Worm (Caenorhabditis elegans) whole organism, L3 larva: ENCODE data around the gene dyf-18.
A peak's percentile ranks its signal among the peaks of the same experiment; 100 is the strongest.

Experiments used
- ZK546.5 ChIP-seq: sonication (generic microtip); optimal IDR thresholded peaks from 2 replicates; lab custom pipeline; 2017; ENCODE audit warnings: missing biosample characterization, missing genetic modification characterization
- ama-1 ChIP-seq: fragments of 150-350 bp; optimal IDR thresholded peaks from 2 replicates; lab custom pipeline; 2018
- ceh-28 ChIP-seq: fragments of 150-350 bp; optimal IDR thresholded peaks from 2 replicates; lab custom pipeline; 2014; ENCODE audit warnings: missing biosample characterization, missing genetic modification reagents, missing genetic modification characterization
- ceh-82 ChIP-seq: fragments of 150-350 bp; optimal IDR thresholded peaks from 2 replicates; lab custom pipeline; 2014; ENCODE audit warnings: missing biosample characterization, missing genetic modification characterization
- elt-1 ChIP-seq: fragments of 150-350 bp; optimal IDR thresholded peaks from 2 replicates; lab custom pipeline; 2014; ENCODE audit warnings: missing biosample characterization, missing genetic modification characterization
- elt-2 ChIP-seq: sonication (generic microtip); optimal IDR thresholded peaks from 2 replicates; lab custom pipeline; 2016; ENCODE audit warnings: missing genetic modification reagents, mild to moderate bottlenecking, missing genetic modification characterization, missing compliant biosample characterization
- elt-3 ChIP-seq, 3 experiments: fragments of 150-350 bp in 1 of 3; sonication (generic microtip) in 2 of 3; optimal IDR thresholded peaks; 2 replicates in 2 of 3; 4 replicates in 1 of 3; lab custom pipeline; 2014 to 2017; ENCODE audit warnings: missing biosample characterization in 3 of 3, missing genetic modification characterization in 3 of 3
- fkh-10 ChIP-seq: sonication (generic microtip); optimal IDR thresholded peaks from 2 replicates; lab custom pipeline; 2017; ENCODE audit warnings: missing biosample characterization, missing genetic modification reagents, missing genetic modification characterization
- fos-1 ChIP-seq: fragments of 150-350 bp; optimal IDR thresholded peaks from 2 replicates; lab custom pipeline; 2014; ENCODE audit warnings: missing biosample characterization, missing genetic modification characterization
- hmg-11 ChIP-seq: sonication (generic microtip); optimal IDR thresholded peaks from 2 replicates; lab custom pipeline; 2016; ENCODE audit warnings: missing genetic modification characterization, missing compliant biosample characterization
- lin-15B ChIP-seq: fragments of 150-350 bp; optimal IDR thresholded peaks from 2 replicates; lab custom pipeline; 2014; ENCODE audit warnings: missing biosample characterization, missing genetic modification characterization
- lsy-12 ChIP-seq: sonication (generic microtip); optimal IDR thresholded peaks from 2 replicates; lab custom pipeline; 2016; ENCODE audit warnings: mild to moderate bottlenecking, missing genetic modification characterization, missing compliant biosample characterization
- mdl-1 ChIP-seq: fragments of 150-350 bp; optimal IDR thresholded peaks from 2 replicates; lab custom pipeline; 2014; ENCODE audit warnings: missing biosample characterization, missing genetic modification characterization
- mml-1 ChIP-seq: fragments of 150-350 bp; sonication (generic microtip); optimal IDR thresholded peaks from 3 replicates; lab custom pipeline; 2014; ENCODE audit warnings: missing biosample characterization, missing genetic modification characterization
- nhr-23 ChIP-seq: fragments of 150-350 bp; optimal IDR thresholded peaks from 2 replicates; lab custom pipeline; 2014; ENCODE audit warnings: missing biosample characterization, missing genetic modification reagents, missing genetic modification characterization
- nhr-25 ChIP-seq: sonication (generic microtip); optimal IDR thresholded peaks from 2 replicates; lab custom pipeline; 2017; ENCODE audit warnings: missing biosample characterization, missing genetic modification characterization
- nhr-43 ChIP-seq: sonication (generic microtip); optimal IDR thresholded peaks from 2 replicates; lab custom pipeline; 2016; ENCODE audit warnings: mild to moderate bottlenecking, missing genetic modification characterization, missing compliant biosample characterization; ENCODE audit not compliant: poor library complexity, severe bottlenecking
- nhr-67 ChIP-seq: fragments of 150-350 bp; optimal IDR thresholded peaks from 2 replicates; lab custom pipeline; 2014; ENCODE audit warnings: missing biosample characterization, missing genetic modification characterization
- nhr-76 ChIP-seq: fragments of 150-350 bp; sonication (generic microtip); optimal IDR thresholded peaks from 5 replicates; lab custom pipeline; 2014; ENCODE audit warnings: missing biosample characterization, missing genetic modification characterization
- nhr-77 ChIP-seq: fragments of 150-350 bp; optimal IDR thresholded peaks from 2 replicates; lab custom pipeline; 2014; ENCODE audit warnings: missing biosample characterization, missing genetic modification characterization
- unc-39 ChIP-seq: sonication (generic microtip); optimal IDR thresholded peaks from 4 replicates; lab custom pipeline; 2017; ENCODE audit warnings: missing biosample characterization, missing genetic modification characterization
- unc-62 ChIP-seq: fragments of 150-350 bp; sonication (generic microtip); optimal IDR thresholded peaks from 4 replicates; lab custom pipeline; 2014; ENCODE audit warnings: missing biosample characterization, missing genetic modification reagents, missing genetic modification characterization
- zag-1 ChIP-seq: fragments of 150-350 bp; optimal IDR thresholded peaks from 2 replicates; lab custom pipeline; 2014; ENCODE audit warnings: missing biosample characterization, missing genetic modification characterization
- ztf-11 ChIP-seq: fragments of 150-350 bp; optimal IDR thresholded peaks from 2 replicates; lab custom pipeline; 2014; ENCODE audit warnings: missing biosample characterization, missing genetic modification characterization
- ztf-4 ChIP-seq: fragments of 150-350 bp; optimal IDR thresholded peaks from 2 replicates; lab custom pipeline; 2014; ENCODE audit warnings: missing biosample characterization, missing genetic modification characterization

The dyf-18 gene

ce11 chrIV:11755907-11756306 is 45.1 kb downstream of the dyf-18 start, which contains the start of gene T12A7.9:
TSS of gene T12A7.9 (minus strand) at chrIV:11756007.
- TF ChIP-seq elt-2 (tag; lab: Kevin White, UChicago) (peak; percentile 26), unc-62 (GFP tag; lab: Kevin White, UChicago) (no peak)

ce11 chrIV:11755003-11755402 is 46.0 kb downstream of the dyf-18 start, which contains the start of gene T12A7.10:
TSS of gene T12A7.10 (minus strand) at chrIV:11755103.
- no peak for TF ChIP-seq elt-1
- no peak for TF ChIP-seq nhr-76 (tag; lab: Kevin White, UChicago)
- TF ChIP-seq ceh-82 (tag; lab: Kevin White, UChicago) = no peak
- no peak for TF ChIP-seq nhr-23 (tag; lab: Kevin White, UChicago)
- no peak for TF ChIP-seq nhr-43 (tag; lab: Kevin White, UChicago)
- TF ChIP-seq ztf-11 = no peak
- no peak for TF ChIP-seq mml-1 (tag; lab: Kevin White, UChicago)
- no peak for TF ChIP-seq lsy-12 (tag; lab: Kevin White, UChicago)
- no peak for TF ChIP-seq lin-15B (tag; lab: Kevin White, UChicago)
- TF ChIP-seq ztf-4 (tag; lab: Kevin White, UChicago) = no peak
- TF ChIP-seq zag-1 = no peak

- no peak for TF ChIP-seq nhr-77 (tag; lab: Kevin White, UChicago)
- no peak for TF ChIP-seq ama-1 (lab: Kevin White, UChicago)
- TF ChIP-seq hmg-11 (tag; lab: Kevin White, UChicago) = no peak
- TF ChIP-seq ztf-11 = no peak
- TF ChIP-seq nhr-25 = no peak
- no peak for TF ChIP-seq mdl-1 (tag; lab: Kevin White, UChicago)
- TF ChIP-seq nhr-67 (tag; lab: Kevin White, UChicago) = no peak
- no peak for TF ChIP-seq fos-1 (tag; lab: Kevin White, UChicago)
- TF ChIP-seq unc-39 (tag; lab: Kevin White, UChicago) = no peak
- no peak for TF ChIP-seq fkh-10 (GFP tag; lab: Kevin White, UChicago)
- no peak for TF ChIP-seq elt-3 (tag; optimal IDR thresholded peaks at IDR 0.05; lab: Kevin White, UChicago)
- TF ChIP-seq ceh-82 (tag; lab: Kevin White, UChicago) = no peak
- TF ChIP-seq mml-1 (tag; lab: Kevin White, UChicago) = no peak
- TF ChIP-seq lsy-12 (tag; lab: Kevin White, UChicago) = no peak
- no peak for TF ChIP-seq zag-1
- TF ChIP-seq ceh-28 (tag; lab: Kevin White, UChicago) = no peak
- TF ChIP-seq, all 47 proteins: peak for 0
These were observed 46.6 kb downstream of the dyf-18 start, which contains the start of gene scl-18 for ce11 chrIV:11754328-11754727. TSS of gene scl-18 (minus strand) at chrIV:11754428.

- TF ChIP-seq zag-1 (no peak), unc-39 (tag; lab: Kevin White, UChicago) (no peak), ceh-28 (tag; lab: Kevin White, UChicago) (no peak), ZK546.5 (tag; lab: Kevin White, UChicago) (no peak)
These were observed 52.1 kb downstream of the dyf-18 start, which contains the start of gene T12A7.6 for ce11 chrIV:11748852-11749251. TSS of gene T12A7.6 (plus strand) at chrIV:11749220.
